Worm (Caenorhabditis elegans): ENCODE results near the gene F16G10.8.

DNA sequence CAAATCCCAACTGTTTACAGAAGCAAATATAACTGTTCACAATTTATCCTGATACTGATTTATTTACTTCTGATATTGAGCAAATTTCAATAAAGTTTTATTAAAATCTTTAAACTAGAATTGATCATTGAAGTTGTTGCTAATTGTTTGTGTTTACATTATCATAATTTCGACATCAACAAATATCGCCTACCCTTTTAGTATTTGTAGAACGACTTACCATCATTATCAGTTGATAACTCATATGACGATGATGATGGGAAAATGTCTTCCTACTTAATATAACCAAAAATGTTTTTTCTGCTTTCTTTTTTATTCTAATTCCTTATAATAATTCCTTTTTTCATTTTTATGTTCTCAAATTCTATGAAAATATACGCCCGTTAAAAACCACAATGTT is 37.5 kb upstream of the F16G10.8 start:
- TF ChIP-seq ama-1 (optimal IDR thresholded peaks at IDR 0.05): no peak
- TF ChIP-seq B0310.2 (tag; optimal IDR thresholded peaks at IDR 0.05): no peak
- TF ChIP-seq pes-1 (GFP tag; IDR thresholded peaks at IDR 0.05): no peak
- TF ChIP-seq ets-7 (tag; optimal IDR thresholded peaks at IDR 0.05): no peak
- no peak for TF ChIP-seq ceh-13 (GFP tag; optimal IDR thresholded peaks at IDR 0.05)
- no peak for TF ChIP-seq sea-1 (GFP tag; conservative IDR thresholded peaks at IDR 0.05)
- no peak for TF ChIP-seq ceh-36 (tag; optimal IDR thresholded peaks at IDR 0.05)
- no peak for TF ChIP-seq tbx-37 (GFP tag; conservative IDR thresholded peaks at IDR 0.05)
- no peak for TF ChIP-seq hmbx-1 (tag; optimal IDR thresholded peaks at IDR 0.05)
- TF ChIP-seq flt-1 (GFP tag; IDR thresholded peaks at IDR 0.05): no peak
- TF ChIP-seq tbx-11 (GFP tag; IDR thresholded peaks at IDR 0.05): no peak
- TF ChIP-seq hnd-1 (tag; optimal IDR thresholded peaks at IDR 0.05): no peak

All from whole organism, early embryonic.